Worm (Caenorhabditis elegans): ENCODE results near the gene F35C5.12.

F35C5.12 gene

ce11 chrII:12884972-12885371 lies 29.4 kb downstream of the F35C5.12 start, which contains the start of gene sra-14:
TSS of gene sra-14 (plus strand) at chrII:12885272.
- TF ChIP-seq sea-2 (GFP tag; optimal IDR thresholded peaks at IDR 0.05) (no peak), nhr-25 (tag; optimal IDR thresholded peaks at IDR 0.05) (no peak), nhr-23 (tag; optimal IDR thresholded peaks at IDR 0.05) (no peak), lin-15B (tag; optimal IDR thresholded peaks at IDR 0.05) (no peak), nhr-11 (tag; optimal IDR thresholded peaks at IDR 0.05) (no peak), snpc-4 (tag; optimal IDR thresholded peaks at IDR 0.05) (no peak), elt-3 (tag; optimal IDR thresholded peaks at IDR 0.05) (no peak), nhr-43 (tag; optimal IDR thresholded peaks at IDR 0.05; ENCODE audit: poor library complexity, severe bottlenecking) (no peak), ztf-4 (tag; optimal IDR thresholded peaks at IDR 0.05) (no peak), ceh-82 (tag; optimal IDR thresholded peaks at IDR 0.05) (no peak), elt-2 (tag; optimal IDR thresholded peaks at IDR 0.05) (no peak), eor-1 (tag; optimal IDR thresholded peaks at IDR 0.05) (no peak), mdl-1 (tag; optimal IDR thresholded peaks at IDR 0.05) (no peak), ztf-11 (tag; optimal IDR thresholded peaks at IDR 0.05) (no peak), egl-27 (tag; optimal IDR thresholded peaks at IDR 0.05) (no peak), mml-1 (tag; optimal IDR thresholded peaks at IDR 0.05) (no peak), lin-39 (tag; optimal IDR thresholded peaks at IDR 0.05) (no peak), nhr-237 (tag; optimal IDR thresholded peaks at IDR 0.05) (no peak), nhr-28 (tag; optimal IDR thresholded peaks at IDR 0.05) (no peak), aly-2 (tag; optimal IDR thresholded peaks at IDR 0.05) (no peak)

- no peak for TF ChIP-seq ceh-9 (tag; optimal IDR thresholded peaks at IDR 0.05)
- TF ChIP-seq elt-2 (tag; optimal IDR thresholded peaks at IDR 0.05): no peak
- TF ChIP-seq fkh-2 (tag; optimal IDR thresholded peaks at IDR 0.05): no peak
These were observed 34.0 kb downstream of the F35C5.12 start, which contains the start of gene F35C5.1 for ce11 chrII:12880406-12880805. TSS of gene F35C5.1 (plus strand) at chrII:12880804.

ce11 chrII:12879758-12880157 lies 34.6 kb downstream of the F35C5.12 start:
- TF ChIP-seq aly-2 (tag; optimal IDR thresholded peaks at IDR 0.05): no peak
- no peak for TF ChIP-seq mml-1 (tag; optimal IDR thresholded peaks at IDR 0.05)
- no peak for TF ChIP-seq ceh-28 (tag; optimal IDR thresholded peaks at IDR 0.05)
- TF ChIP-seq elt-2 (tag; optimal IDR thresholded peaks at IDR 0.05): peak; percentile 89
- TF ChIP-seq pqm-1 (tag; optimal IDR thresholded peaks at IDR 0.05): peak; percentile 17
- TF ChIP-seq ztf-11 (tag; optimal IDR thresholded peaks at IDR 0.05): no peak

- peak; percentile 27 for TF ChIP-seq ama-1 (optimal IDR thresholded peaks at IDR 0.05)
- peak; percentile 12 for TF ChIP-seq hmg-11 (tag; optimal IDR thresholded peaks at IDR 0.05)
- TF ChIP-seq jun-1 (tag; optimal IDR thresholded peaks at IDR 0.05): peak; percentile 41
- no peak for TF ChIP-seq nhr-67 (tag; optimal IDR thresholded peaks at IDR 0.05)
- no peak for TF ChIP-seq ZK546.5 (tag; optimal IDR thresholded peaks at IDR 0.05)
- peak; percentile 38 for TF ChIP-seq mdl-1 (tag; optimal IDR thresholded peaks at IDR 0.05)
- peak; percentile 95 for TF ChIP-seq pqm-1 (tag; optimal IDR thresholded peaks at IDR 0.05)
- TF ChIP-seq egl-27 (tag; optimal IDR thresholded peaks at IDR 0.05): no peak
- peak; percentile 9 for TF ChIP-seq snpc-4 (tag; optimal IDR thresholded peaks at IDR 0.05)
- peak; percentile 17 for TF ChIP-seq lsy-12 (tag; optimal IDR thresholded peaks at IDR 0.05)
- peak; percentile 98 for TF ChIP-seq elt-2 (tag; optimal IDR thresholded peaks at IDR 0.05)
- TF ChIP-seq nfya-1 (tag; optimal IDR thresholded peaks at IDR 0.05; ENCODE audit: insufficient read depth): peak; percentile 27
- peak; percentile 34 for TF ChIP-seq lin-39 (tag; optimal IDR thresholded peaks at IDR 0.05)
- peak; percentile 93 for TF ChIP-seq pha-4 (tag; optimal IDR thresholded peaks at IDR 0.05)
These were observed 35.7 kb downstream of the F35C5.12 start for ce11 chrII:12878697-12879096.

ce11 chrII:12878071-12878668 lies 36.2 kb downstream of the F35C5.12 start, which contains the start of gene gsy-1:
TSS of gene gsy-1 (minus strand) at chrII:12878121.
- peak; percentile 35 for TF ChIP-seq lsy-12 (tag; optimal IDR thresholded peaks at IDR 0.05)
- TF ChIP-seq nhr-67 (tag; optimal IDR thresholded peaks at IDR 0.05): no peak
- TF ChIP-seq nfya-1 (tag; optimal IDR thresholded peaks at IDR 0.05; ENCODE audit: insufficient read depth): peak; percentile 75

ce11 chrII:12866079-12866478 lies 48.3 kb downstream of the F35C5.12 start:
- no peak for TF ChIP-seq egl-27 (tag; optimal IDR thresholded peaks at IDR 0.05)
- no peak for TF ChIP-seq R02D3.7 (tag; optimal IDR thresholded peaks at IDR 0.05)
- no peak for TF ChIP-seq tbx-2 (tag; optimal IDR thresholded peaks at IDR 0.05)
- no peak for TF ChIP-seq nhr-12 (tag; optimal IDR thresholded peaks at IDR 0.05)
- TF ChIP-seq mml-1 (tag; optimal IDR thresholded peaks at IDR 0.05): no peak
- no peak for TF ChIP-seq nhr-23 (tag; optimal IDR thresholded peaks at IDR 0.05)
- TF ChIP-seq lsy-12 (tag; optimal IDR thresholded peaks at IDR 0.05): no peak
- TF ChIP-seq ceh-82 (tag; optimal IDR thresholded peaks at IDR 0.05): no peak
- no peak for TF ChIP-seq fkh-10 (GFP tag; optimal IDR thresholded peaks at IDR 0.05)
- no peak for TF ChIP-seq elt-3 (tag; optimal IDR thresholded peaks at IDR 0.05)
- no peak for TF ChIP-seq elt-2 (tag; optimal IDR thresholded peaks at IDR 0.05)
- TF ChIP-seq ztf-4 (tag; optimal IDR thresholded peaks at IDR 0.05): no peak
- no peak for TF ChIP-seq zag-1 (tag; optimal IDR thresholded peaks at IDR 0.05)
- no peak for TF ChIP-seq ceh-28 (tag; optimal IDR thresholded peaks at IDR 0.05)
- no peak for TF ChIP-seq hmg-11 (tag; optimal IDR thresholded peaks at IDR 0.05)
- TF ChIP-seq ama-1 (optimal IDR thresholded peaks at IDR 0.05): no peak
- TF ChIP-seq nfya-1 (tag; optimal IDR thresholded peaks at IDR 0.05; ENCODE audit: insufficient read depth): no peak
- TF ChIP-seq mdl-1 (tag; optimal IDR thresholded peaks at IDR 0.05): no peak
- no peak for TF ChIP-seq lin-39 (tag; optimal IDR thresholded peaks at IDR 0.05)
- TF ChIP-seq nhr-28 (tag; optimal IDR thresholded peaks at IDR 0.05): no peak
